Worm (Caenorhabditis elegans) whole organism, L2 larva: ENCODE measurements around the gene F42F12.4.

ENCODE experiments used
- C34F6.9 ChIP-seq: fragments of 150-350 bp; optimal IDR thresholded peaks from 2 replicates; lab custom pipeline; 2014; ENCODE audit warnings: missing biosample characterization, missing genetic modification characterization
- F13H6.1 ChIP-seq: sonication (generic microtip); optimal IDR thresholded peaks from 2 replicates; lab custom pipeline; 2016; ENCODE audit warnings: missing genetic modification characterization, missing compliant biosample characterization
- R02D3.7 ChIP-seq: fragments of 150-350 bp; optimal IDR thresholded peaks from 2 replicates; lab custom pipeline; 2014; ENCODE audit warnings: missing biosample characterization, missing genetic modification characterization
- Y55F3AM.14 ChIP-seq: fragments of 200-800 bp; sonication (Bioruptor generic); optimal IDR thresholded peaks from 2 replicates; lab custom pipeline; 2018; ENCODE audit warnings: mild to moderate bottlenecking, missing genetic modification characterization, missing compliant biosample characterization
- ZK546.5 ChIP-seq: sonication (generic microtip); optimal IDR thresholded peaks from 2 replicates; lab custom pipeline; 2017; ENCODE audit warnings: missing biosample characterization, missing genetic modification characterization
- alr-1 ChIP-seq: fragments of 150-350 bp; optimal IDR thresholded peaks from 2 replicates; lab custom pipeline; 2014; ENCODE audit warnings: missing biosample characterization, missing genetic modification characterization
- aly-2 ChIP-seq: fragments of 150-350 bp; optimal IDR thresholded peaks from 2 replicates; lab custom pipeline; 2014; ENCODE audit warnings: missing biosample characterization, missing genetic modification characterization
- ama-1 ChIP-seq: fragments of 150-350 bp; optimal IDR thresholded peaks from 2 replicates; lab custom pipeline; 2018; ENCODE audit warnings: inconsistent platforms
- blmp-1 ChIP-seq: sonication (generic microtip); optimal IDR thresholded peaks from 2 replicates; lab custom pipeline; 2017; ENCODE audit warnings: missing genetic modification characterization, mild to moderate bottlenecking, missing compliant biosample characterization, antibody characterized with exemption, moderate library complexity; ENCODE audit not compliant: insufficient read depth
- ceh-16 ChIP-seq: fragments of 150-350 bp; optimal IDR thresholded peaks from 2 replicates; lab custom pipeline; 2014; ENCODE audit warnings: missing biosample characterization, missing genetic modification characterization
- ceh-82 ChIP-seq: fragments of 150-350 bp; optimal IDR thresholded peaks from 2 replicates; lab custom pipeline; 2014; ENCODE audit warnings: missing biosample characterization, missing genetic modification characterization
- crh-2 ChIP-seq: sonication (generic microtip); optimal IDR thresholded peaks from 2 replicates; lab custom pipeline; 2017; ENCODE audit warnings: missing biosample characterization, missing genetic modification characterization
- dmd-4 ChIP-seq: sonication (generic microtip); optimal IDR thresholded peaks from 2 replicates; lab custom pipeline; 2017; ENCODE audit warnings: missing biosample characterization, missing genetic modification characterization
- egl-27 ChIP-seq: sonication (generic microtip); optimal IDR thresholded peaks from 3 replicates; lab custom pipeline; 2017; ENCODE audit warnings: missing biosample characterization, missing genetic modification reagents, missing genetic modification characterization
- elt-1 ChIP-seq: fragments of 150-350 bp; optimal IDR thresholded peaks from 2 replicates; lab custom pipeline; 2014; ENCODE audit warnings: missing biosample characterization, missing genetic modification characterization
- elt-3 ChIP-seq: sonication (generic microtip); optimal IDR thresholded peaks from 2 replicates; lab custom pipeline; 2017; ENCODE audit warnings: missing biosample characterization, missing genetic modification characterization
- fos-1 ChIP-seq: fragments of 150-350 bp; optimal IDR thresholded peaks from 2 replicates; lab custom pipeline; 2014; ENCODE audit warnings: missing biosample characterization, missing genetic modification characterization
- gmeb-1 ChIP-seq: fragments of 150-350 bp; optimal IDR thresholded peaks from 2 replicates; lab custom pipeline; 2014; ENCODE audit warnings: missing biosample characterization, missing genetic modification characterization
- lin-11 ChIP-seq: fragments of 150-350 bp; sonication (generic microtip); optimal IDR thresholded peaks from 2 replicates; lab custom pipeline; 2014; ENCODE audit warnings: missing biosample characterization, missing genetic modification characterization, inconsistent platforms, mixed read lengths
- lin-13 ChIP-seq: fragments of 150-350 bp; optimal IDR thresholded peaks from 2 replicates; lab custom pipeline; 2014; ENCODE audit warnings: missing biosample characterization, missing genetic modification reagents, missing genetic modification characterization
- lin-39 ChIP-seq: fragments of 150-350 bp; optimal IDR thresholded peaks from 2 replicates; lab custom pipeline; 2014; ENCODE audit warnings: missing biosample characterization, missing genetic modification reagents, missing genetic modification characterization
- lsy-2 ChIP-seq, 2 experiments: fragments of 150-350 bp in 1 of 2; sonication (generic microtip) in 1 of 2; optimal IDR thresholded peaks; 2 replicates each; lab custom pipeline; 2014 to 2017; ENCODE audit warnings: missing biosample characterization in 2 of 2, missing genetic modification characterization in 2 of 2
- mab-5 ChIP-seq: fragments of 150-350 bp; optimal IDR thresholded peaks from 2 replicates; lab custom pipeline; 2014; ENCODE audit warnings: missing biosample characterization, missing genetic modification characterization
- mbf-1 ChIP-seq: sonication (generic microtip); optimal IDR thresholded peaks from 2 replicates; lab custom pipeline; 2017; ENCODE audit warnings: missing biosample characterization, missing genetic modification characterization
- mdl-1 ChIP-seq, 2 experiments: fragments of 150-350 bp in 1 of 2; sonication (generic microtip) in 1 of 2; optimal IDR thresholded peaks; 2 replicates each; lab custom pipeline; 2017; ENCODE audit warnings: missing biosample characterization in 2 of 2, missing genetic modification characterization in 2 of 2
- nhr-10 ChIP-seq: sonication (generic microtip); optimal IDR thresholded peaks from 2 replicates; lab custom pipeline; 2017; ENCODE audit warnings: missing biosample characterization, missing genetic modification characterization
- nhr-11 ChIP-seq: fragments of 150-350 bp; optimal IDR thresholded peaks from 2 replicates; lab custom pipeline; 2014; ENCODE audit warnings: missing biosample characterization, missing genetic modification characterization
- nhr-12 ChIP-seq: fragments of 150-350 bp; optimal IDR thresholded peaks from 2 replicates; lab custom pipeline; 2014; ENCODE audit warnings: missing biosample characterization, missing genetic modification characterization
- nhr-129 ChIP-seq: fragments of 150-350 bp; optimal IDR thresholded peaks from 2 replicates; lab custom pipeline; 2014; ENCODE audit warnings: missing biosample characterization, missing genetic modification characterization
- nhr-21 ChIP-seq: fragments of 150-350 bp; optimal IDR thresholded peaks from 2 replicates; lab custom pipeline; 2014; ENCODE audit warnings: missing biosample characterization, missing genetic modification characterization
- nhr-23 ChIP-seq: fragments of 150-350 bp; optimal IDR thresholded peaks from 2 replicates; lab custom pipeline; 2014; ENCODE audit warnings: missing biosample characterization, missing genetic modification reagents, missing genetic modification characterization
- nhr-237 ChIP-seq: fragments of 150-350 bp; optimal IDR thresholded peaks from 2 replicates; lab custom pipeline; 2014; ENCODE audit warnings: missing biosample characterization, missing genetic modification characterization
- nhr-25 ChIP-seq: fragments of 150-350 bp; sonication (generic microtip); optimal IDR thresholded peaks from 3 replicates; lab custom pipeline; 2014; ENCODE audit warnings: missing biosample characterization, missing genetic modification characterization
- nhr-6 ChIP-seq: fragments of 150-350 bp; optimal IDR thresholded peaks from 2 replicates; lab custom pipeline; 2014; ENCODE audit warnings: missing biosample characterization, missing genetic modification characterization
- nhr-77 ChIP-seq: fragments of 150-350 bp; optimal IDR thresholded peaks from 2 replicates; lab custom pipeline; 2014; ENCODE audit warnings: missing biosample characterization, missing genetic modification characterization
- peb-1 ChIP-seq: fragments of 150-350 bp; optimal IDR thresholded peaks from 2 replicates; lab custom pipeline; 2014; ENCODE audit warnings: missing biosample characterization, missing genetic modification characterization
- sem-4 ChIP-seq: fragments of 150-350 bp; optimal IDR thresholded peaks from 2 replicates; lab custom pipeline; 2014; ENCODE audit warnings: missing biosample characterization, missing genetic modification reagents, missing genetic modification characterization
- skn-1 ChIP-seq: sonication (generic microtip); optimal IDR thresholded peaks from 2 replicates; lab custom pipeline; 2017; ENCODE audit warnings: missing biosample characterization, missing genetic modification characterization
- sma-3 ChIP-seq: sonication (generic microtip); optimal IDR thresholded peaks from 2 replicates; lab custom pipeline; 2016; ENCODE audit warnings: missing genetic modification reagents, missing genetic modification characterization, missing compliant biosample characterization
- sma-9 ChIP-seq, 2 experiments: fragments of 150-350 bp in 1 of 2; sonication (generic microtip) in 1 of 2; optimal IDR thresholded peaks; 2 replicates each; lab custom pipeline; 2014 to 2016; ENCODE audit warnings: missing genetic modification characterization in 2 of 2, mild to moderate bottlenecking in 1 of 2, missing biosample characterization in 1 of 2, missing compliant biosample characterization in 1 of 2, missing genetic modification reagents in 1 of 2, moderate library complexity in 1 of 2
- snpc-4 ChIP-seq: fragments of 150-350 bp; optimal IDR thresholded peaks from 2 replicates; lab custom pipeline; 2014; ENCODE audit warnings: missing biosample characterization, missing genetic modification characterization
- unc-39 ChIP-seq: fragments of 150-350 bp; optimal IDR thresholded peaks from 2 replicates; lab custom pipeline; 2014; ENCODE audit warnings: missing biosample characterization, missing genetic modification characterization
- unc-55 ChIP-seq: fragments of 150-350 bp; sonication (generic microtip); optimal IDR thresholded peaks from 3 replicates; lab custom pipeline; 2014; ENCODE audit warnings: missing biosample characterization, missing genetic modification reagents, missing genetic modification characterization
- unc-62 ChIP-seq: fragments of 150-350 bp; optimal IDR thresholded peaks from 2 replicates; lab custom pipeline; 2014; ENCODE audit warnings: missing biosample characterization, missing genetic modification reagents, missing genetic modification characterization
- zag-1 ChIP-seq: fragments of 150-350 bp; optimal IDR thresholded peaks from 2 replicates; lab custom pipeline; 2014; ENCODE audit warnings: missing biosample characterization, missing genetic modification characterization
- ztf-1 ChIP-seq: fragments of 200-800 bp; sonication (Bioruptor generic); conservative IDR thresholded peaks from 2 replicates; pipeline ENCODE4 v1.3.6; 2022; ENCODE audit warnings: missing genetic modification characterization, missing compliant biosample characterization
- ztf-11 ChIP-seq: sonication (generic microtip); optimal IDR thresholded peaks from 2 replicates; lab custom pipeline; 2017; ENCODE audit warnings: missing biosample characterization, missing genetic modification characterization
- ztf-4 ChIP-seq: fragments of 150-350 bp; optimal IDR thresholded peaks from 2 replicates; lab custom pipeline; 2014; ENCODE audit warnings: missing biosample characterization, missing genetic modification characterization

F42F12.4 gene

ce11 chrX:12352872-12353271 lies at the start of gene F42F12.4:
F42F12.4 (minus strand) TSS chrX:12352947.
- TF ChIP-seq ztf-1 (GFP tag; lab: Robert Waterston, UW): no peak
- no peak for TF ChIP-seq peb-1 (tag; lab: Kevin White, UChicago)
- TF ChIP-seq ama-1 (lab: Kevin White, UChicago): no peak
- peak; percentile 11 for TF ChIP-seq fos-1

ce11 chrX:12393786-12394308 lies 41.1 kb upstream of the F42F12.4 start, which contains the start of gene F17E5.2:
F17E5.2 (plus strand) TSS chrX:12394258.
- TF ChIP-seq gmeb-1 (peak; percentile 86), ZK546.5 (tag; lab: Kevin White, UChicago) (no peak), nhr-11 (no peak), blmp-1 (tag; lab: Kevin White, UChicago) (peak; percentile 57), nhr-25 (tag; lab: Kevin White, UChicago) (peak; percentile 93), nhr-6 (tag; lab: Kevin White, UChicago) (peak; percentile 95), egl-27 (peak; percentile 92), nhr-237 (no peak), ztf-4 (tag; lab: Kevin White, UChicago) (peak; percentile 87), elt-3 (tag; lab: Kevin White, UChicago) (no peak), mab-5 (tag; lab: Kevin White, UChicago) (peak; percentile 92), skn-1 (tag; lab: Kevin White, UChicago) (peak; percentile 42), crh-2 (tag; lab: Kevin White, UChicago) (peak; percentile 96), ceh-16 (tag; lab: Kevin White, UChicago) (peak; percentile 46), ztf-11 (no peak), lin-11 (tag; lab: Kevin White, UChicago) (peak; percentile 81), R02D3.7 (no peak), mbf-1 (tag; lab: Kevin White, UChicago) (no peak), sma-9 (GFP tag; optimal IDR thresholded peaks at IDR 0.05; lab: Kevin White, UChicago) (peak; percentile 97), sma-9 (tag; optimal IDR thresholded peaks at IDR 0.05; lab: Kevin White, UChicago) (no peak), lin-13 (GFP tag; lab: Kevin White, UChicago) (peak; percentile 96), aly-2 (tag; lab: Kevin White, UChicago) (no peak), fos-1 (peak; percentile 92), zag-1 (peak; percentile 80), dmd-4 (no peak), F13H6.1 (tag; lab: Kevin White, UChicago) (peak; percentile 97), mdl-1 (tag; optimal IDR thresholded peaks at IDR 0.05; lab: Kevin White, UChicago) (peak; percentile 25 to 80), unc-55 (peak; percentile 96), elt-1 (no peak), nhr-23 (tag; lab: Kevin White, UChicago) (no peak), nhr-77 (peak; percentile 53), ceh-82 (tag; lab: Kevin White, UChicago) (peak; percentile 33), ztf-1 (GFP tag; lab: Robert Waterston, UW) (no peak), nhr-12 (tag; lab: Kevin White, UChicago) (no peak), sem-4 (tag; lab: Kevin White, UChicago) (peak; percentile 94), sma-3 (GFP tag; lab: Kevin White, UChicago) (peak; percentile 88), lsy-2 (tag; optimal IDR thresholded peaks at IDR 0.05; lab: Kevin White, UChicago) (peak; percentile 83 to 93), unc-39 (tag; lab: Kevin White, UChicago) (no peak), unc-62 (GFP tag; lab: Kevin White, UChicago) (peak; percentile 40), alr-1 (tag; lab: Kevin White, UChicago) (no peak), lin-39 (tag; lab: Kevin White, UChicago) (peak; percentile 37), nhr-21 (peak; percentile 93), nhr-129 (peak; percentile 99), C34F6.9 (tag; lab: Kevin White, UChicago) (peak; percentile 98), ama-1 (lab: Kevin White, UChicago) (no peak), peb-1 (tag; lab: Kevin White, UChicago) (no peak), Y55F3AM.14 (peak; percentile 77), snpc-4 (tag; lab: Kevin White, UChicago) (peak; percentile 83), nhr-10 (tag; lab: Kevin White, UChicago) (peak; percentile 56)
